Fruit fly (Drosophila melanogaster) whole organism, embryonic: ENCODE data around the gene CG17752.

Experiments used
- Aef1 ChIP-seq: fragments of 200-800 bp; sonication (Bioruptor generic); IDR thresholded peaks from 3 replicates; pipeline ENCODE4 v1.3.6; 2022; ENCODE audit warnings: missing biosample characterization, missing genetic modification characterization
- Bteb2 ChIP-seq: fragments of 200-800 bp; sonication (Bioruptor generic); optimal IDR thresholded peaks from 2 replicates; lab custom pipeline; 2016; ENCODE audit warnings: missing biosample characterization, missing genetic modification characterization
- CG10209 ChIP-seq: fragments of 200-800 bp; sonication (Bioruptor generic); optimal IDR thresholded peaks from 3 replicates; lab custom pipeline; 2017; ENCODE audit warnings: missing biosample characterization, mild to moderate bottlenecking, missing genetic modification characterization, missing genetic modification reagents
- CG10565 ChIP-seq: fragments of 200-800 bp; sonication (Bioruptor generic); optimal IDR thresholded peaks from 3 replicates; lab custom pipeline; 2016; ENCODE audit warnings: missing biosample characterization, mild to moderate bottlenecking, missing genetic modification characterization
- CG11560 ChIP-seq: fragments of 200-800 bp; sonication (Bioruptor generic); IDR thresholded peaks from 3 replicates; pipeline ENCODE4 v1.3.6; 2022; ENCODE audit warnings: missing biosample characterization, missing genetic modification characterization
- CG12769 ChIP-seq: fragments of 200-800 bp; sonication (Bioruptor generic); optimal IDR thresholded peaks from 2 replicates; lab custom pipeline; 2019; ENCODE audit warnings: missing biosample characterization, mild to moderate bottlenecking, missing genetic modification characterization, moderate library complexity
- CG13123 ChIP-seq: fragments of 200-800 bp; sonication (Bioruptor generic); optimal IDR thresholded peaks from 2 replicates; lab custom pipeline; 2016; ENCODE audit warnings: missing biosample characterization, missing genetic modification characterization
- CG13775 ChIP-seq: fragments of 200-800 bp; sonication (Bioruptor generic); optimal IDR thresholded peaks from 3 replicates; lab custom pipeline; 2017; ENCODE audit warnings: missing biosample characterization, mild to moderate bottlenecking, missing genetic modification characterization
- CG16815 ChIP-seq: fragments of 200-800 bp; sonication (Bioruptor generic); optimal IDR thresholded peaks from 3 replicates; lab custom pipeline; 2017; ENCODE audit warnings: missing biosample characterization, mild to moderate bottlenecking, missing genetic modification characterization
- CG17328 ChIP-seq: fragments of 200-800 bp; sonication (Bioruptor generic); IDR thresholded peaks from 2 replicates; pipeline ENCODE4 v1.3.6; 2022; ENCODE audit warnings: missing biosample characterization, missing genetic modification characterization
- CG1792 ChIP-seq: fragments of 200-800 bp; sonication (Bioruptor generic); optimal IDR thresholded peaks from 2 replicates; lab custom pipeline; 2016; ENCODE audit warnings: missing biosample characterization, missing genetic modification characterization
- CG1832 ChIP-seq: fragments of 200-800 bp; sonication (Bioruptor generic); optimal IDR thresholded peaks from 2 replicates; lab custom pipeline; 2017; ENCODE audit warnings: missing biosample characterization, mild to moderate bottlenecking, missing genetic modification characterization, inconsistent platforms
- CG18476 ChIP-seq: fragments of 200-800 bp; sonication (Bioruptor generic); optimal IDR thresholded peaks from 2 replicates; lab custom pipeline; 2016; ENCODE audit warnings: missing biosample characterization, mild to moderate bottlenecking, missing genetic modification characterization
- CG18764 ChIP-seq: fragments of 200-800 bp; sonication (Bioruptor generic); optimal IDR thresholded peaks from 3 replicates; lab custom pipeline; 2016; ENCODE audit warnings: missing biosample characterization, missing genetic modification characterization
- CG2712 ChIP-seq: fragments of 200-800 bp; optimal IDR thresholded peaks from 3 replicates; lab custom pipeline; 2019; ENCODE audit warnings: missing biosample characterization, mild to moderate bottlenecking, missing genetic modification characterization, moderate library complexity
- CG34224 ChIP-seq: fragments of 200-800 bp; sonication (Bioruptor generic); IDR thresholded peaks from 3 replicates; pipeline ENCODE4 v1.3.6; 2022; ENCODE audit warnings: missing biosample characterization, missing genetic modification characterization; ENCODE audit not compliant: partially characterized antibody
- CG34376 ChIP-seq: fragments of 200-800 bp; sonication (Bioruptor generic); optimal IDR thresholded peaks from 2 replicates; lab custom pipeline; 2018; ENCODE audit warnings: missing biosample characterization, mild to moderate bottlenecking, missing genetic modification characterization
- CG3838 ChIP-seq: fragments of 200-800 bp; sonication (Bioruptor generic); optimal IDR thresholded peaks from 3 replicates; lab custom pipeline; 2016; ENCODE audit warnings: missing biosample characterization, missing genetic modification characterization
- CG6765 ChIP-seq: fragments of 200-800 bp; sonication (Bioruptor generic); optimal IDR thresholded peaks from 3 replicates; lab custom pipeline; 2017; ENCODE audit warnings: missing biosample characterization, mild to moderate bottlenecking, missing genetic modification characterization
- CG6854 ChIP-seq: fragments of 200-800 bp; sonication (Bioruptor generic); optimal IDR thresholded peaks from 3 replicates; lab custom pipeline; 2017; ENCODE audit warnings: missing biosample characterization, mild to moderate bottlenecking, missing genetic modification characterization
- CG8388 ChIP-seq: fragments of 200-800 bp; sonication (Bioruptor generic); optimal IDR thresholded peaks from 2 replicates; lab custom pipeline; 2019; ENCODE audit warnings: missing biosample characterization, mild to moderate bottlenecking, missing genetic modification characterization, moderate library complexity
- CG8944 ChIP-seq: fragments of 200-800 bp; sonication (Bioruptor generic); optimal IDR thresholded peaks from 3 replicates; lab custom pipeline; 2016; ENCODE audit warnings: missing biosample characterization, missing genetic modification characterization
- CG9797 ChIP-seq: fragments of 200-800 bp; sonication (Bioruptor generic); optimal IDR thresholded peaks from 3 replicates; lab custom pipeline; 2018; ENCODE audit warnings: missing biosample characterization, mild to moderate bottlenecking, missing genetic modification characterization
- Dref ChIP-seq: fragments of 200-800 bp; sonication (Bioruptor generic); IDR thresholded peaks from 2 replicates; pipeline ENCODE4 v1.3.6; 2022; ENCODE audit warnings: missing biosample characterization, missing genetic modification characterization
- Ets65A ChIP-seq: fragments of 200-800 bp; sonication (Bioruptor generic); peaks from one replicate; lab custom pipeline; 2016; ENCODE audit warnings: missing biosample characterization, missing genetic modification characterization
- Fer1 ChIP-seq: fragments of 200-800 bp; sonication (Bioruptor generic); optimal IDR thresholded peaks from 2 replicates; lab custom pipeline; 2017; ENCODE audit warnings: missing biosample characterization, mild to moderate bottlenecking, missing genetic modification characterization
- Gsc ChIP-seq: fragments of 200-800 bp; sonication (Bioruptor generic); IDR thresholded peaks from 2 replicates; pipeline ENCODE4 v1.3.6; 2022; ENCODE audit warnings: missing biosample characterization, missing genetic modification characterization
- Myb ChIP-seq: fragments of 200-800 bp; sonication (Bioruptor generic); optimal IDR thresholded peaks from 2 replicates; lab custom pipeline; 2016; ENCODE audit warnings: missing biosample characterization, missing genetic modification characterization
- Trl ChIP-seq, 3 experiments: fragments of >200 bp in 2 of 3; fragments of 200-800 bp in 1 of 3; sonication (Bioruptor generic) in 1 of 3; optimal IDR thresholded peaks; 2 replicates in 1 of 3; 3 replicates in 2 of 3; lab custom pipeline; 2016 to 2017; ENCODE audit warnings: missing biosample characterization in 1 of 3, missing genetic modification characterization in 1 of 3
- YL-1 ChIP-seq: fragments of 200-800 bp; sonication (Bioruptor generic); optimal IDR thresholded peaks from 3 replicates; lab custom pipeline; 2017; ENCODE audit warnings: missing biosample characterization, mild to moderate bottlenecking, missing genetic modification characterization
- ac ChIP-seq: fragments of 200-800 bp; sonication (Bioruptor generic); optimal IDR thresholded peaks from 3 replicates; lab custom pipeline; 2017; ENCODE audit warnings: missing biosample characterization, mild to moderate bottlenecking, missing genetic modification characterization
- az2 ChIP-seq: fragments of 200-800 bp; sonication (Bioruptor generic); optimal IDR thresholded peaks from 3 replicates; lab custom pipeline; 2016; ENCODE audit warnings: missing biosample characterization, missing genetic modification characterization
- bcd ChIP-seq: fragments of 200-800 bp; sonication (Bioruptor generic); optimal IDR thresholded peaks from 2 replicates; lab custom pipeline; 2017; ENCODE audit warnings: missing biosample characterization, mild to moderate bottlenecking, missing genetic modification characterization
- cato ChIP-seq: fragments of 200-800 bp; sonication (Bioruptor generic); optimal IDR thresholded peaks from 2 replicates; lab custom pipeline; 2016; ENCODE audit warnings: missing biosample characterization, missing genetic modification characterization, borderline replicate concordance
- dm ChIP-seq: fragments of 200-800 bp; sonication (Bioruptor generic); optimal IDR thresholded peaks from 3 replicates; lab custom pipeline; 2016; ENCODE audit warnings: missing biosample characterization, missing genetic modification characterization
- ewg ChIP-seq: fragments of 200-800 bp; sonication (Bioruptor generic); optimal IDR thresholded peaks from 3 replicates; lab custom pipeline; 2017; ENCODE audit warnings: mild to moderate bottlenecking, missing biosample characterization, missing genetic modification reagents, missing genetic modification characterization
- fd3F ChIP-seq: fragments of 200-800 bp; sonication (Bioruptor generic); optimal IDR thresholded peaks from 2 replicates; lab custom pipeline; 2018; ENCODE audit warnings: missing biosample characterization, mild to moderate bottlenecking, missing genetic modification characterization, moderate library complexity
- ind ChIP-seq: fragments of 200-800 bp; sonication (Bioruptor generic); optimal IDR thresholded peaks from 3 replicates; lab custom pipeline; 2016; ENCODE audit warnings: missing biosample characterization, missing genetic modification characterization
- jigr1 ChIP-seq: fragments of 200-800 bp; sonication (Bioruptor generic); IDR thresholded peaks from 3 replicates; pipeline ENCODE4 v1.3.6; 2022; ENCODE audit warnings: missing biosample characterization, missing genetic modification characterization
- lbe ChIP-seq: fragments of 200-800 bp; sonication (Bioruptor generic); optimal IDR thresholded peaks from 2 replicates; lab custom pipeline; 2016; ENCODE audit warnings: missing biosample characterization, mild to moderate bottlenecking, missing genetic modification characterization
- maf-S ChIP-seq: fragments of 200-800 bp; sonication (Bioruptor generic); optimal IDR thresholded peaks from 2 replicates; lab custom pipeline; 2016; ENCODE audit warnings: missing biosample characterization, missing genetic modification characterization
- rib ChIP-seq: fragments of 200-800 bp; sonication (Bioruptor generic); IDR thresholded peaks from 2 replicates; pipeline ENCODE4 v1.3.6; 2022; ENCODE audit warnings: missing biosample characterization, missing genetic modification characterization
- row ChIP-seq: fragments of 200-800 bp; sonication (Bioruptor generic); IDR thresholded peaks from 3 replicates; pipeline ENCODE4 v1.3.6; 2022; ENCODE audit warnings: missing biosample characterization, missing genetic modification characterization
- sens-2 ChIP-seq: fragments of 200-800 bp; sonication (Bioruptor generic); IDR thresholded peaks from 2 replicates; pipeline ENCODE4 v1.3.6; 2022; ENCODE audit warnings: missing biosample characterization, missing genetic modification characterization
- sr ChIP-seq: fragments of 200-800 bp; sonication (Bioruptor generic); IDR thresholded peaks from 3 replicates; pipeline ENCODE4 v1.3.6; 2022; ENCODE audit warnings: missing biosample characterization, missing genetic modification characterization
- stwl ChIP-seq: fragments of 200-800 bp; sonication (Bioruptor generic); optimal IDR thresholded peaks from 3 replicates; lab custom pipeline; 2018; ENCODE audit warnings: missing biosample characterization, mild to moderate bottlenecking, missing genetic modification characterization, moderate library complexity
- tap ChIP-seq: fragments of 200-800 bp; optimal IDR thresholded peaks from 3 replicates; lab custom pipeline; 2019; ENCODE audit warnings: missing biosample characterization, mild to moderate bottlenecking, missing genetic modification characterization, moderate library complexity
- tx ChIP-seq: fragments of 200-800 bp; sonication (Bioruptor generic); optimal IDR thresholded peaks from 2 replicates; lab custom pipeline; 2016; ENCODE audit warnings: missing biosample characterization, missing genetic modification characterization
- zfh2 ChIP-seq: fragments of 200-800 bp; sonication (Bioruptor generic); optimal IDR thresholded peaks from 2 replicates; lab custom pipeline; 2016; ENCODE audit warnings: missing biosample characterization, missing genetic modification characterization

Gene CG17752

dm6 chr3R:19569139-19569538 lies 40.9 kb upstream of the CG17752 start (continued):
- TF ChIP-seq stwl (no peak), Aef1 (GFP tag; lab: Robert Waterston, UW) (peak; percentile 29; the same call in 1 of the 3 replicates)
- TF ChIP-seq, all 482 proteins: peak for 9

dm6 chr3R:19569654-19570053 lies 40.4 kb upstream of the CG17752 start:
- TF ChIP-seq ewg: no peak
- no peak for TF ChIP-seq CG8944 (GFP tag; lab: Kevin White, UChicago)
- no peak for TF ChIP-seq Gsc (GFP tag; lab: Robert Waterston, UW)
- no peak for TF ChIP-seq tx (GFP tag; lab: Kevin White, UChicago)
- TF ChIP-seq row (GFP tag; lab: Robert Waterston, UW): no peak
- TF ChIP-seq CG8388 (GFP tag; lab: Kevin White, UChicago): peak; percentile 37
- TF ChIP-seq Ets65A (GFP tag; lab: Kevin White, UChicago): peak; percentile 78
- no peak for TF ChIP-seq cato (GFP tag; lab: Kevin White, UChicago)
- no peak for TF ChIP-seq dm

dm6 chr3R:19571195-19571594 lies 38.8 kb upstream of the CG17752 start:
- no peak for TF ChIP-seq CG6854 (GFP tag; lab: Kevin White, UChicago)
- TF ChIP-seq Trl (optimal IDR thresholded peaks at IDR 0.05; lab: Kevin White, UChicago): no peak
- no peak for TF ChIP-seq Trl (GFP tag; optimal IDR thresholded peaks at IDR 0.05; lab: Kevin White, UChicago)
- no peak for TF ChIP-seq ac
- TF ChIP-seq CG16815 (GFP tag; lab: Kevin White, UChicago): no peak
- TF ChIP-seq Fer1 (GFP tag; lab: Kevin White, UChicago): peak; percentile 2
- no peak for TF ChIP-seq az2 (GFP tag; lab: Kevin White, UChicago)
- no peak for TF ChIP-seq Bteb2 (GFP tag; lab: Kevin White, UChicago)
- peak; percentile 46 for TF ChIP-seq CG12769 (tag; lab: Kevin White, UChicago)
- TF ChIP-seq CG1792 (GFP tag; lab: Kevin White, UChicago): no peak
- TF ChIP-seq CG1832: no peak
- TF ChIP-seq Gsc (GFP tag; lab: Robert Waterston, UW): no peak
- no peak for TF ChIP-seq CG3838 (GFP tag; lab: Kevin White, UChicago)
- no peak for TF ChIP-seq jigr1 (GFP tag; lab: Robert Waterston, UW)
- TF ChIP-seq CG10565 (GFP tag; lab: Kevin White, UChicago): no peak
- peak; percentile 32 for TF ChIP-seq CG34376
- TF ChIP-seq maf-S (GFP tag; lab: Kevin White, UChicago): no peak
- TF ChIP-seq CG9797 (GFP tag; lab: Kevin White, UChicago): no peak
- TF ChIP-seq zfh2: no peak
- TF ChIP-seq CG2712: no peak
- no peak for TF ChIP-seq CG11560 (tag; lab: Robert Waterston, UW)
- TF ChIP-seq CG17328 (GFP tag; lab: Robert Waterston, UW): no peak
- no peak for TF ChIP-seq sr
- TF ChIP-seq CG18764 (GFP tag; lab: Kevin White, UChicago): no peak
- TF ChIP-seq CG18476: no peak
- no peak for TF ChIP-seq Dref (GFP tag; lab: Robert Waterston, UW)
- TF ChIP-seq tap: no peak
- no peak for TF ChIP-seq YL-1 (GFP tag; lab: Kevin White, UChicago)
- no peak for TF ChIP-seq sens-2 (GFP tag; lab: Robert Waterston, UW)
- no peak for TF ChIP-seq rib (GFP tag; lab: Robert Waterston, UW)
- TF ChIP-seq CG10209 (GFP tag; lab: Kevin White, UChicago): no peak
- TF ChIP-seq Myb (GFP tag; lab: Kevin White, UChicago): no peak
- TF ChIP-seq CG6765 (GFP tag; lab: Kevin White, UChicago): no peak
- TF ChIP-seq lbe: no peak
- TF ChIP-seq bcd (GFP tag; lab: Kevin White, UChicago): no peak
- TF ChIP-seq CG13123 (GFP tag; lab: Kevin White, UChicago): no peak
- no peak for TF ChIP-seq fd3F (GFP tag; lab: Kevin White, UChicago)
- no peak for TF ChIP-seq CG34224 (GFP tag; lab: Robert Waterston, UW)
- TF ChIP-seq ind: no peak
- TF ChIP-seq CG13775 (GFP tag; lab: Kevin White, UChicago): no peak
